Worm (Caenorhabditis elegans): Measurements from ENCODE around the gene F31E9.6.

- TF ChIP-seq lin-39 (tag; optimal IDR thresholded peaks at IDR 0.05): no peak
- TF ChIP-seq ama-1 (optimal IDR thresholded peaks at IDR 0.05): no peak
Measured at ce11 chrV:17303392-17303791, 11.6 kb downstream of the F31E9.6 start.

Measured in whole organism, L3 larva.